Fruit fly (Drosophila melanogaster) whole organism, wandering third instar larva: ENCODE data around the gene CG13707.

Source experiments
- Hr78 ChIP-seq: fragments of >200 bp; optimal IDR thresholded peaks from 2 replicates; lab custom pipeline; 2017; ENCODE audit warnings: missing biosample characterization, missing genetic modification characterization
- Mio ChIP-seq: sonication (Bioruptor generic); optimal IDR thresholded peaks from 2 replicates; lab custom pipeline; 2016; ENCODE audit warnings: missing biosample characterization, missing genetic modification characterization
- dsf ChIP-seq: sonication (Bioruptor generic); optimal IDR thresholded peaks from 2 replicates; lab custom pipeline; 2016; ENCODE audit warnings: missing biosample characterization, missing genetic modification characterization, borderline replicate concordance
- sage ChIP-seq: fragments of 200-800 bp; sonication (Bioruptor generic); optimal IDR thresholded peaks from 2 replicates; lab custom pipeline; 2016; ENCODE audit warnings: missing biosample characterization, mild to moderate bottlenecking, missing genetic modification characterization

DNA sequence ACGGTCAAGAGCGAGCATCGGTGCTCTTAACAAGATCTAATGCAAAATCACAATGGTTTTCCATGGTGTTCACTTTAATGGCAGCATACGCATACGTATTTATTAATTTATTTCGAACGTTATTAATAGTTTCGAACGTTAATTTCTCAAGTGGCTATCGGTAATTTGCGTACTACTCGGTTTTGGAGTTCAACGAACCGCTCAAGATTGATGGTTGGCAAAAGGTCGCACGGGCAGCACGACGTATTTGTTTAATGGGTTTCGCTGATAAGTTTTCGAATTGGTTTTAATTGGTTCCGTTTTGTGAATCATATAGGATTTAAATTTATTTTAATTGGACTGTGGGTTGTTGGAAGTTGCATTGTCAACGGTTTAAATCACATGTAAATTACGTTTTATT is 13.2 kb upstream of the CG13707 start:
- no peak for TF ChIP-seq sage (GFP tag; lab: Kevin White, UChicago)
- no peak for TF ChIP-seq dsf (GFP tag; lab: Kevin White, UChicago)
- no peak for TF ChIP-seq Hr78 (GFP tag; lab: Kevin White, UChicago)
- TF ChIP-seq Mio (GFP tag; lab: Kevin White, UChicago), result no peak
